Worm (Caenorhabditis elegans) whole organism, L4 larva: ENCODE results near the gene F44F4.15.

Source experiments
- F26F4.8 ChIP-seq: fragments of 200-800 bp; sonication (Bioruptor generic); conservative IDR thresholded peaks from 2 replicates; pipeline ENCODE4 v1.3.6; 2022; ENCODE audit warnings: missing genetic modification characterization, missing compliant biosample characterization
- F49E8.2 ChIP-seq: sonication (generic microtip); optimal IDR thresholded peaks from 2 replicates; lab custom pipeline; 2016; ENCODE audit warnings: missing compliant biosample characterization, mild to moderate bottlenecking, missing genetic modification characterization, borderline replicate concordance
- R02D3.7 ChIP-seq: fragments of 150-350 bp; sonication (generic microtip); optimal IDR thresholded peaks from 3 replicates; lab custom pipeline; 2014; ENCODE audit warnings: missing biosample characterization, missing genetic modification characterization
- T20F7.1 ChIP-seq: fragments of 200-800 bp; sonication (Bioruptor generic); optimal IDR thresholded peaks from 2 replicates; lab custom pipeline; 2018; ENCODE audit warnings: mild to moderate bottlenecking, missing genetic modification characterization, missing compliant biosample characterization
- Y75B8A.6 ChIP-seq: fragments of 200-800 bp; sonication (Bioruptor generic); IDR thresholded peaks from 2 replicates; pipeline ENCODE4 v1.3.6; 2022; ENCODE audit warnings: missing genetic modification reagents, missing genetic modification characterization, missing compliant biosample characterization
- ama-1 ChIP-seq: fragments of 150-350 bp; optimal IDR thresholded peaks from 2 replicates; lab custom pipeline; 2014; ENCODE audit warnings: inconsistent platforms, mixed read lengths
- arid-1 ChIP-seq: fragments of 200-800 bp; sonication (Bioruptor generic); conservative IDR thresholded peaks from 2 replicates; pipeline ENCODE4 v1.3.6; 2022; ENCODE audit warnings: missing genetic modification reagents, missing genetic modification characterization, missing compliant biosample characterization
- ceh-62 ChIP-seq: sonication (generic microtip); optimal IDR thresholded peaks from 2 replicates; lab custom pipeline; 2017; ENCODE audit warnings: missing biosample characterization, missing genetic modification characterization
- ceh-82 ChIP-seq: sonication (generic microtip); optimal IDR thresholded peaks from 2 replicates; lab custom pipeline; 2017; ENCODE audit warnings: missing biosample characterization, missing genetic modification characterization
- daf-16 ChIP-seq, 3 experiments: sonication (generic microtip); optimal IDR thresholded peaks; 2 replicates each; lab custom pipeline; 2016 to 2017; ENCODE audit warnings: missing genetic modification characterization in 3 of 3, missing genetic modification reagents in 3 of 3, mild to moderate bottlenecking in 2 of 3, missing compliant biosample characterization in 2 of 3, missing biosample characterization in 1 of 3, moderate library complexity in 1 of 3
- dmd-6 ChIP-seq: fragments of 200-800 bp; sonication (Bioruptor generic); IDR thresholded peaks from 2 replicates; pipeline ENCODE4 v1.3.6; 2022; ENCODE audit warnings: missing genetic modification reagents, missing genetic modification characterization, missing compliant biosample characterization
- dmd-8 ChIP-seq: fragments of 200-800 bp; sonication (Bioruptor generic); IDR thresholded peaks from 2 replicates; pipeline ENCODE4 v1.3.6; 2022; ENCODE audit warnings: missing genetic modification characterization, missing compliant biosample characterization
- dpl-1 ChIP-seq: fragments of 150-350 bp; optimal IDR thresholded peaks from 2 replicates; lab custom pipeline; 2014; ENCODE audit warnings: missing biosample characterization, missing genetic modification reagents, missing genetic modification characterization
- duxl-1 ChIP-seq: sonication (generic microtip); optimal IDR thresholded peaks from 2 replicates; lab custom pipeline; 2016; ENCODE audit warnings: mild to moderate bottlenecking, missing genetic modification characterization, moderate library complexity, missing compliant biosample characterization; ENCODE audit not compliant: poor library complexity
- egl-43 ChIP-seq: fragments of 200-800 bp; sonication (Bioruptor generic); IDR thresholded peaks from 2 replicates; pipeline ENCODE4 v1.3.6; 2022; ENCODE audit warnings: missing genetic modification reagents, missing genetic modification characterization, missing compliant biosample characterization
- fos-1 ChIP-seq: fragments of 150-350 bp; optimal IDR thresholded peaks from 2 replicates; lab custom pipeline; 2014; ENCODE audit warnings: missing biosample characterization, missing genetic modification characterization
- gei-8 ChIP-seq: fragments of 200-800 bp; sonication (Bioruptor generic); optimal IDR thresholded peaks from 2 replicates; lab custom pipeline; 2018; ENCODE audit warnings: mild to moderate bottlenecking, missing genetic modification characterization, missing compliant biosample characterization
- hlh-11 ChIP-seq: fragments of 200-800 bp; sonication (Bioruptor generic); optimal IDR thresholded peaks from 2 replicates; lab custom pipeline; 2018; ENCODE audit warnings: mild to moderate bottlenecking, missing genetic modification characterization, missing compliant biosample characterization
- hmg-1.1 ChIP-seq: fragments of 200-800 bp; sonication (Bioruptor generic); IDR thresholded peaks from 2 replicates; pipeline ENCODE4 v1.3.6; 2022; ENCODE audit warnings: missing genetic modification reagents, missing genetic modification characterization, missing compliant biosample characterization
- jun-1 ChIP-seq: fragments of 150-350 bp; optimal IDR thresholded peaks from 2 replicates; lab custom pipeline; 2014; ENCODE audit warnings: missing biosample characterization, missing genetic modification reagents, missing genetic modification characterization
- lim-7 ChIP-seq: fragments of 200-800 bp; sonication (Bioruptor generic); IDR thresholded peaks from 2 replicates; pipeline ENCODE4 v1.3.6; 2022; ENCODE audit warnings: missing genetic modification characterization, missing compliant biosample characterization
- lin-38 ChIP-seq: fragments of 200-800 bp; sonication (Bioruptor generic); IDR thresholded peaks from 2 replicates; pipeline ENCODE4 v1.3.6; 2022; ENCODE audit warnings: missing genetic modification reagents, missing genetic modification characterization, missing compliant biosample characterization
- lin-39 ChIP-seq: fragments of 150-350 bp; optimal IDR thresholded peaks from 2 replicates; lab custom pipeline; 2014; ENCODE audit warnings: missing biosample characterization, missing genetic modification reagents, missing genetic modification characterization
- lir-3 ChIP-seq: sonication (generic microtip); optimal IDR thresholded peaks from 2 replicates; lab custom pipeline; 2016; ENCODE audit warnings: mild to moderate bottlenecking, missing genetic modification characterization, missing compliant biosample characterization
- lsy-2 ChIP-seq, 2 experiments: fragments of 150-350 bp in 1 of 2; sonication (generic microtip) in 1 of 2; optimal IDR thresholded peaks; 2 replicates each; lab custom pipeline; 2014 to 2017; ENCODE audit warnings: missing biosample characterization in 2 of 2, missing genetic modification characterization in 2 of 2
- mdt-29 ChIP-seq: fragments of 200-800 bp; sonication (Bioruptor generic); IDR thresholded peaks from 2 replicates; pipeline ENCODE4 v1.3.6; 2022; ENCODE audit warnings: missing genetic modification reagents, missing genetic modification characterization, missing compliant biosample characterization
- mes-2 ChIP-seq: sonication (generic microtip); optimal IDR thresholded peaks from 2 replicates; lab custom pipeline; 2016; ENCODE audit warnings: missing genotype, mild to moderate bottlenecking, missing genetic modification characterization, missing compliant biosample characterization; ENCODE audit not compliant: poor library complexity, severe bottlenecking
- mxl-2 ChIP-seq: fragments of 200-800 bp; sonication (Bioruptor generic); conservative IDR thresholded peaks from 2 replicates; pipeline ENCODE4 v1.3.6; 2022; ENCODE audit warnings: missing genetic modification reagents, missing genetic modification characterization, missing compliant biosample characterization
- mxl-3 ChIP-seq: fragments of 200-800 bp; sonication (Bioruptor generic); optimal IDR thresholded peaks from 2 replicates; lab custom pipeline; 2018; ENCODE audit warnings: mild to moderate bottlenecking, missing genetic modification characterization, missing compliant biosample characterization
- nhr-10 ChIP-seq: fragments of 150-350 bp; optimal IDR thresholded peaks from 2 replicates; lab custom pipeline; 2014; ENCODE audit warnings: missing biosample characterization, missing genetic modification characterization
- nhr-102 ChIP-seq: sonication (generic microtip); optimal IDR thresholded peaks from 2 replicates; lab custom pipeline; 2016; ENCODE audit warnings: mild to moderate bottlenecking, missing genetic modification characterization, moderate library complexity, missing compliant biosample characterization
- nhr-111 ChIP-seq: fragments of 200-800 bp; sonication (Bioruptor generic); optimal IDR thresholded peaks from 2 replicates; lab custom pipeline; 2018; ENCODE audit warnings: mild to moderate bottlenecking, missing genetic modification characterization, missing compliant biosample characterization
- nhr-237 ChIP-seq: sonication (generic microtip); optimal IDR thresholded peaks from 2 replicates; lab custom pipeline; 2017; ENCODE audit warnings: missing biosample characterization, missing genetic modification characterization
- nhr-25 ChIP-seq: sonication (generic microtip); optimal IDR thresholded peaks from 2 replicates; lab custom pipeline; 2017; ENCODE audit warnings: missing genetic modification characterization, mild to moderate bottlenecking, missing compliant biosample characterization, antibody characterized with exemption, moderate library complexity, borderline replicate concordance; ENCODE audit not compliant: insufficient read depth
- nhr-77 ChIP-seq: fragments of 150-350 bp; optimal IDR thresholded peaks from 2 replicates; lab custom pipeline; 2014; ENCODE audit warnings: missing biosample characterization, missing genetic modification characterization
- php-3 ChIP-seq: fragments of 200-800 bp; sonication (Bioruptor generic); IDR thresholded peaks from 2 replicates; pipeline ENCODE4 v1.3.6; 2022; ENCODE audit warnings: missing genetic modification reagents, missing genetic modification characterization, missing compliant biosample characterization
- rbr-2 ChIP-seq: sonication (generic microtip); optimal IDR thresholded peaks from 2 replicates; lab custom pipeline; 2016; ENCODE audit warnings: missing genotype, missing genetic modification characterization, missing compliant biosample characterization
- set-16 ChIP-seq: fragments of 200-800 bp; sonication (Bioruptor generic); IDR thresholded peaks from 2 replicates; pipeline ENCODE4 v1.3.6; 2022; ENCODE audit warnings: missing genetic modification reagents, missing genetic modification characterization, missing compliant biosample characterization
- skn-1 ChIP-seq: fragments of 150-350 bp; optimal IDR thresholded peaks from 2 replicates; lab custom pipeline; 2014; ENCODE audit warnings: missing biosample characterization, missing genetic modification characterization
- snpc-1.2 ChIP-seq: fragments of 200-800 bp; sonication (Bioruptor generic); IDR thresholded peaks from 2 replicates; pipeline ENCODE4 v1.3.6; 2022; ENCODE audit warnings: missing genetic modification reagents, missing genetic modification characterization, missing compliant biosample characterization
- spr-1 ChIP-seq: sonication (generic microtip); optimal IDR thresholded peaks from 2 replicates; lab custom pipeline; 2016; ENCODE audit warnings: mild to moderate bottlenecking, missing genetic modification characterization, missing compliant biosample characterization
- spr-3 ChIP-seq: fragments of 200-800 bp; sonication (Bioruptor generic); optimal IDR thresholded peaks from 2 replicates; lab custom pipeline; 2018; ENCODE audit warnings: mild to moderate bottlenecking, missing genetic modification characterization, missing compliant biosample characterization
- tag-97 ChIP-seq: fragments of 200-800 bp; sonication (Bioruptor generic); IDR thresholded peaks from 2 replicates; pipeline ENCODE4 v1.3.6; 2022; ENCODE audit warnings: missing genetic modification characterization, missing compliant biosample characterization
- unc-39 ChIP-seq: sonication (generic microtip); optimal IDR thresholded peaks from 2 replicates; lab custom pipeline; 2017; ENCODE audit warnings: missing biosample characterization, missing genetic modification characterization
- zfp-2 ChIP-seq: sonication (generic microtip); optimal IDR thresholded peaks from 2 replicates; lab custom pipeline; 2016; ENCODE audit warnings: mild to moderate bottlenecking, missing genetic modification characterization, missing compliant biosample characterization
- zfp-3 ChIP-seq: fragments of 200-800 bp; sonication (Bioruptor generic); conservative IDR thresholded peaks from 2 replicates; pipeline ENCODE4 v1.3.6; 2022; ENCODE audit warnings: missing genetic modification reagents, missing genetic modification characterization, missing compliant biosample characterization
- zip-2 ChIP-seq: fragments of 150-350 bp; optimal IDR thresholded peaks from 2 replicates; lab custom pipeline; 2014; ENCODE audit warnings: missing biosample characterization, missing genetic modification characterization
- ztf-11 ChIP-seq: fragments of 150-350 bp; optimal IDR thresholded peaks from 2 replicates; lab custom pipeline; 2014; ENCODE audit warnings: missing biosample characterization, missing genetic modification characterization
- ztf-7 ChIP-seq: fragments of 150-350 bp; optimal IDR thresholded peaks from 2 replicates; lab custom pipeline; 2014; ENCODE audit warnings: missing biosample characterization, missing genetic modification characterization

The F44F4.15 gene

DNA sequence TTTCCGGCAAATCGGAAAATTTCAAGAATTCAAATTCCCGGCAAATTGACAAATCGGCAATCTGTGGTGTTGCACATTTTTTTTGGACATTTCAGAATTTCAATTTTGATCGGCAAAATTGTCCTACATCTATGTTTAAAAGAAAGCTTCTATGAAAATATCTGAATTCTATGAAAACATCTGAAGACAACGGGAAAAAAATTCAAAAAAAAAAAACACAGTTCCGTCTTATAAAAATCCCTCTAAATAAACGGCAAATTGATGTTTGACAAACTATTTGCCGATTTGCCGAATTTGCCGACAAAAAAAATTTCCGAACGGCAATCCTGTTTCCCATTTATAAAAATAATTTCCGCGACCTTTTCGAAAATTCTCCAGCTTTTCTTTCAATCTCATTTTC, at the start of gene F44F4.15:
TSS of gene F44F4.15 (plus strand) at position 301 of the 400 bp plus-strand sequence.
- no peak for TF ChIP-seq dpl-1 (GFP tag; lab: Kevin White, UChicago)
- TF ChIP-seq zfp-3: no peak
- TF ChIP-seq fos-1 (tag; lab: Kevin White, UChicago): no peak
- no peak for TF ChIP-seq duxl-1 (tag; lab: Kevin White, UChicago)
- TF ChIP-seq lin-38 (GFP tag; lab: Robert Waterston, UW): no peak

DNA sequence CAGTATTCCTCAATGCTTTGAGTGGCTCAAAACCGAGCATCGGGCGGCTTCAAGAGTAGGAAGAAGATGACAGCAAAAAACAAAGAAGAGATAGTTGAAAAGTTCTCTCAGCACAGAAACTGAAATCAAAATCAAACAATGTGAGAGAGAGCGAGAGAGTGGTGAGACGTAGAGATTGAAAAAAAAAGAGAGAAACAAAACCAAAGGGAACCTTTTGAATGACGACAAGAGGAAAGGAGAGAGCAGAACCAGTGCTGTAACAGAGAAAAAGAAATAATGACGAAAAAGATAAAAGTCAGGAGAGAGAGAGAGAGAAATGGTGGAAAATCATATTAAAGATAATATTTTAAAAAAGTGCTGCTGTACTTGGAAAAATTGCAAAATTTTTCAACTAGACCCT, 47.2 kb upstream of the F44F4.15 start:
- TF ChIP-seq zfp-3 (no peak), mdt-29 (GFP tag; lab: Robert Waterston, UW) (no peak), mes-2 (tag; lab: Kevin White, UChicago) (peak; percentile 53), nhr-10 (no peak), lim-7 (GFP tag; lab: Robert Waterston, UW) (no peak), dmd-6 (GFP tag; lab: Robert Waterston, UW) (peak; percentile 51), mxl-2 (GFP tag; lab: Robert Waterston, UW) (no peak), zfp-2 (tag; lab: Kevin White, UChicago) (no peak), gei-8 (GFP tag; lab: Kevin White, UChicago) (no peak), ceh-82 (no peak), T20F7.1 (GFP tag; lab: Kevin White, UChicago) (no peak), tag-97 (GFP tag; lab: Robert Waterston, UW) (no peak), nhr-77 (peak; percentile 19), daf-16 (GFP tag; optimal IDR thresholded peaks at IDR 0.05; lab: Kevin White, UChicago) (no peak), daf-16 (tag; optimal IDR thresholded peaks at IDR 0.05; lab: Kevin White, UChicago) (peak; percentile 44), lir-3 (no peak), hlh-11 (tag; lab: Kevin White, UChicago) (peak; percentile 51), rbr-2 (tag; lab: Kevin White, UChicago) (no peak), F26F4.8 (GFP tag; lab: Robert Waterston, UW) (no peak), dmd-8 (no peak), zip-2 (no peak), arid-1 (GFP tag; lab: Robert Waterston, UW) (no peak), unc-39 (tag; lab: Kevin White, UChicago) (no peak), nhr-237 (no peak), hmg-1.1 (GFP tag; lab: Robert Waterston, UW) (peak; percentile 65), lsy-2 (tag; optimal IDR thresholded peaks at IDR 0.05; lab: Kevin White, UChicago) (peak; percentile 4 to 76), mxl-3 (GFP tag; lab: Kevin White, UChicago) (no peak), egl-43 (GFP tag; lab: Robert Waterston, UW) (no peak), snpc-1.2 (GFP tag; lab: Robert Waterston, UW) (no peak), spr-1 (tag; lab: Kevin White, UChicago) (no peak), ztf-11 (no peak), nhr-25 (no peak), Y75B8A.6 (GFP tag; lab: Robert Waterston, UW) (no peak), php-3 (GFP tag; lab: Robert Waterston, UW) (no peak), spr-3 (GFP tag; lab: Kevin White, UChicago) (no peak), F49E8.2 (tag; lab: Kevin White, UChicago) (no peak), ztf-7 (tag; lab: Kevin White, UChicago) (no peak), fos-1 (tag; lab: Kevin White, UChicago) (no peak), R02D3.7 (no peak), lin-39 (tag; lab: Kevin White, UChicago) (no peak), skn-1 (no peak), jun-1 (no peak), ceh-62 (tag; lab: Kevin White, UChicago) (no peak), ama-1 (lab: Kevin White, UChicago) (no peak), set-16 (GFP tag; lab: Robert Waterston, UW) (no peak), nhr-111 (GFP tag; lab: Kevin White, UChicago) (no peak), dpl-1 (GFP tag; lab: Kevin White, UChicago) (no peak), nhr-102 (tag; lab: Kevin White, UChicago) (no peak)
